Fruit fly (Drosophila melanogaster) whole organism, wandering third instar larva: ENCODE data around the gene mus302.
A peak's percentile ranks its signal among the peaks of the same experiment; 100 is the strongest.

Experiments
- Rel ChIP-seq, 2 experiments: fragments of 200-800 bp; sonication (Bioruptor generic) in 1 of 2; optimal IDR thresholded peaks; 2 replicates in 1 of 2; 3 replicates in 1 of 2; lab custom pipeline; 2016 to 2019; ENCODE audit warnings: mild to moderate bottlenecking in 2 of 2, missing biosample characterization in 2 of 2, missing genetic modification characterization in 2 of 2, moderate library complexity in 1 of 2
- dl ChIP-seq, 2 experiments: fragments of 175-275, 200-275 bp in 1 of 2; fragments of 200-275 bp in 1 of 2; sonication (Bioruptor generic); optimal IDR thresholded peaks; lab custom pipeline; 2018; ENCODE audit warnings: mild to moderate bottlenecking in 2 of 2, missing biosample characterization in 2 of 2, missing genetic modification characterization in 2 of 2, moderate library complexity in 2 of 2; ENCODE audit not compliant: partially characterized antibody in 2 of 2, insufficient read depth in 1 of 2

mus302 gene

dm6 chr3L:16727939-16728635 lies 51.4 kb downstream of the mus302 start, which contains the start of gene PGRP-SB1:
TSS of gene PGRP-SB1 (minus strand) at chr3L:16727989.
- no peak for TF ChIP-seq Rel (GFP tag; optimal IDR thresholded peaks at IDR 0.05; lab: Kevin White, UChicago)
- peak; percentile 97 for TF ChIP-seq Rel (tag; optimal IDR thresholded peaks at IDR 0.05; lab: Kevin White, UChicago)
- no peak for TF ChIP-seq dl (GFP tag; optimal IDR thresholded peaks at IDR 0.05; lab: Kevin White, UChicago; ENCODE audit: insufficient read depth in 1 of 2, partially characterized antibody in 2 of 2)
